Worm (Caenorhabditis elegans) whole organism, young adult: ENCODE measurements around the gene gbh-2.

Source experiments
- C06A6.2 ChIP-seq: fragments of 200-800 bp; sonication (Bioruptor generic); conservative IDR thresholded peaks from 2 replicates; pipeline ENCODE4 v1.3.6; 2022; ENCODE audit warnings: missing genetic modification characterization, missing compliant biosample characterization
- D2030.7 ChIP-seq: fragments of 200-800 bp; sonication (Bioruptor generic); IDR thresholded peaks from 2 replicates; pipeline ENCODE4 v1.3.6; 2022; ENCODE audit warnings: missing genetic modification reagents, missing genetic modification characterization, missing compliant biosample characterization
- F10E7.11 ChIP-seq: sonication (generic microtip); optimal IDR thresholded peaks from 2 replicates; lab custom pipeline; 2017; ENCODE audit warnings: mild to moderate bottlenecking, missing genetic modification characterization, moderate library complexity, missing compliant biosample characterization
- F52B5.7 ChIP-seq: sonication (generic microtip); optimal IDR thresholded peaks from 2 replicates; lab custom pipeline; 2016; ENCODE audit warnings: mild to moderate bottlenecking, missing genetic modification characterization, missing compliant biosample characterization
- K12H6.12 ChIP-seq: fragments of 200-800 bp; sonication (Bioruptor generic); optimal IDR thresholded peaks from 2 replicates; lab custom pipeline; 2018; ENCODE audit warnings: mild to moderate bottlenecking, missing genetic modification characterization, missing compliant biosample characterization
- T07F8.4 ChIP-seq: sonication (generic microtip); optimal IDR thresholded peaks from 2 replicates; lab custom pipeline; 2016; ENCODE audit warnings: mild to moderate bottlenecking, missing genetic modification characterization, moderate library complexity, missing compliant biosample characterization
- ZK185.1 ChIP-seq: sonication (generic microtip); optimal IDR thresholded peaks from 2 replicates; lab custom pipeline; 2016; ENCODE audit warnings: mild to moderate bottlenecking, missing genetic modification characterization, missing compliant biosample characterization; ENCODE audit not compliant: poor library complexity, severe bottlenecking
- akir-1 ChIP-seq: fragments of 200-800 bp; sonication (Bioruptor generic); optimal IDR thresholded peaks from 2 replicates; lab custom pipeline; 2018; ENCODE audit warnings: mild to moderate bottlenecking, missing genetic modification characterization, moderate library complexity, missing compliant biosample characterization
- aptf-3 ChIP-seq: fragments of 200-800 bp; sonication (Bioruptor generic); IDR thresholded peaks from 2 replicates; pipeline ENCODE4 v1.3.6; 2022; ENCODE audit warnings: missing genetic modification characterization, missing compliant biosample characterization
- attf-3 ChIP-seq: fragments of 200-800 bp; sonication (Bioruptor generic); conservative IDR thresholded peaks from 2 replicates; pipeline ENCODE4 v1.3.6; 2022; ENCODE audit warnings: missing genetic modification reagents, missing genetic modification characterization, missing compliant biosample characterization
- attf-5 ChIP-seq: fragments of 200-800 bp; sonication (Bioruptor generic); optimal IDR thresholded peaks from 2 replicates; lab custom pipeline; 2018; ENCODE audit warnings: mild to moderate bottlenecking, missing genetic modification characterization, missing compliant biosample characterization
- ccch-3 ChIP-seq: fragments of 200-800 bp; sonication (Bioruptor generic); optimal IDR thresholded peaks from 2 replicates; lab custom pipeline; 2018; ENCODE audit warnings: mild to moderate bottlenecking, missing genetic modification characterization, missing compliant biosample characterization
- cebp-2 ChIP-seq: fragments of 200-800 bp; sonication (Bioruptor generic); IDR thresholded peaks from 2 replicates; pipeline ENCODE4 v1.3.6; 2022; ENCODE audit warnings: missing genetic modification characterization, missing compliant biosample characterization
- ceh-27 ChIP-seq: fragments of 200-800 bp; sonication (Bioruptor generic); optimal IDR thresholded peaks from 2 replicates; lab custom pipeline; 2018; ENCODE audit warnings: mild to moderate bottlenecking, missing genetic modification characterization, moderate library complexity, missing compliant biosample characterization
- ceh-40 ChIP-seq: fragments of 200-800 bp; sonication (Bioruptor generic); IDR thresholded peaks from 2 replicates; pipeline ENCODE4 v1.3.6; 2022; ENCODE audit warnings: missing genetic modification characterization, missing compliant biosample characterization
- dox-1 ChIP-seq: fragments of 200-800 bp; sonication (Bioruptor generic); IDR thresholded peaks from 2 replicates; pipeline ENCODE4 v1.3.6; 2022; ENCODE audit warnings: missing genetic modification reagents, missing genetic modification characterization, missing compliant biosample characterization
- dpl-1 ChIP-seq: fragments of 150-350 bp; optimal IDR thresholded peaks from 2 replicates; lab custom pipeline; 2014; ENCODE audit warnings: missing biosample characterization, missing genetic modification reagents, missing genetic modification characterization
- egl-18 ChIP-seq: fragments of 200-800 bp; sonication (Bioruptor generic); IDR thresholded peaks from 2 replicates; pipeline ENCODE4 v1.3.6; 2022; ENCODE audit warnings: missing genetic modification reagents, missing genetic modification characterization, missing compliant biosample characterization
- egl-44 ChIP-seq: fragments of 200-800 bp; sonication (Bioruptor generic); IDR thresholded peaks from 2 replicates; pipeline ENCODE4 v1.3.6; 2022; ENCODE audit warnings: missing genetic modification reagents, missing genetic modification characterization, missing compliant biosample characterization
- ekl-4 ChIP-seq: fragments of 200-800 bp; sonication (Bioruptor generic); IDR thresholded peaks from 2 replicates; pipeline ENCODE4 v1.3.6; 2022; ENCODE audit warnings: missing genetic modification reagents, missing genetic modification characterization, missing compliant biosample characterization
- gei-17 ChIP-seq: fragments of 200-800 bp; sonication (Bioruptor generic); optimal IDR thresholded peaks from 2 replicates; lab custom pipeline; 2018; ENCODE audit warnings: mild to moderate bottlenecking, missing genetic modification characterization, missing compliant biosample characterization
- him-1 ChIP-seq: sonication (generic microtip); optimal IDR thresholded peaks from 2 replicates; lab custom pipeline; 2016; ENCODE audit warnings: missing genotype, missing genetic modification reagents, missing genetic modification characterization, missing compliant biosample characterization
- hlh-12 ChIP-seq: sonication (generic microtip); optimal IDR thresholded peaks from 2 replicates; lab custom pipeline; 2016; ENCODE audit warnings: missing genetic modification characterization, missing compliant biosample characterization
- hmg-1.2 ChIP-seq: fragments of 200-800 bp; sonication (Bioruptor generic); IDR thresholded peaks from 2 replicates; pipeline ENCODE4 v1.3.6; 2022; ENCODE audit warnings: missing genetic modification reagents, missing genetic modification characterization, missing compliant biosample characterization
- hsf-1 ChIP-seq: fragments of 200-800 bp; sonication (Bioruptor generic); IDR thresholded peaks from 2 replicates; pipeline ENCODE4 v1.3.6; 2022; ENCODE audit warnings: missing genetic modification reagents, missing genetic modification characterization, missing compliant biosample characterization
- lag-1 ChIP-seq: fragments of 200-800 bp; sonication (Bioruptor generic); IDR thresholded peaks from 2 replicates; pipeline ENCODE4 v1.3.6; 2022; ENCODE audit warnings: missing genetic modification reagents, missing genetic modification characterization, missing compliant biosample characterization
- let-526 ChIP-seq: fragments of 200-800 bp; sonication (Bioruptor generic); IDR thresholded peaks from 2 replicates; pipeline ENCODE4 v1.3.6; 2022; ENCODE audit warnings: missing genetic modification reagents, missing genetic modification characterization, missing compliant biosample characterization
- lin-26 ChIP-seq: fragments of 200-800 bp; sonication (Bioruptor generic); IDR thresholded peaks from 2 replicates; pipeline ENCODE4 v1.3.6; 2022; ENCODE audit warnings: missing genetic modification reagents, missing genetic modification characterization, missing compliant biosample characterization
- madf-10 ChIP-seq: sonication (generic microtip); optimal IDR thresholded peaks from 2 replicates; lab custom pipeline; 2016; ENCODE audit warnings: mild to moderate bottlenecking, missing genetic modification characterization, missing compliant biosample characterization
- madf-3 ChIP-seq: fragments of 200-800 bp; sonication (Bioruptor generic); IDR thresholded peaks from 2 replicates; pipeline ENCODE4 v1.3.6; 2022; ENCODE audit warnings: missing genetic modification reagents, missing genetic modification characterization, missing compliant biosample characterization
- nhr-120 ChIP-seq: fragments of 200-800 bp; sonication (Bioruptor generic); IDR thresholded peaks from 2 replicates; pipeline ENCODE4 v1.3.6; 2022; ENCODE audit warnings: missing genetic modification characterization, missing compliant biosample characterization
- nhr-80 ChIP-seq: sonication (generic microtip); optimal IDR thresholded peaks from 2 replicates; lab custom pipeline; 2016; ENCODE audit warnings: missing genetic modification characterization, missing compliant biosample characterization
- pbrm-1 ChIP-seq: fragments of 200-800 bp; sonication (Bioruptor generic); IDR thresholded peaks from 2 replicates; pipeline ENCODE4 v1.3.6; 2022; ENCODE audit warnings: missing genetic modification reagents, missing genetic modification characterization, missing compliant biosample characterization
- pha-4 ChIP-seq: fragments of 150-350 bp; sonication (generic microtip); optimal IDR thresholded peaks from 2 replicates; lab custom pipeline; 2014; ENCODE audit warnings: missing biosample characterization, missing genetic modification reagents, missing genetic modification characterization
- sdz-38 ChIP-seq: sonication (generic microtip); optimal IDR thresholded peaks from 2 replicates; lab custom pipeline; 2016; ENCODE audit warnings: missing genotype, missing genetic modification characterization, missing compliant biosample characterization
- snpc-1.3 ChIP-seq: sonication (generic microtip); optimal IDR thresholded peaks from 2 replicates; lab custom pipeline; 2017; ENCODE audit warnings: missing genetic modification characterization, mild to moderate bottlenecking, missing compliant biosample characterization, antibody characterized with exemption, moderate library complexity, missing genotype, missing genetic modification reagents; ENCODE audit not compliant: insufficient read depth
- snpc-3.4 ChIP-seq: sonication (generic microtip); optimal IDR thresholded peaks from 2 replicates; lab custom pipeline; 2017; ENCODE audit warnings: missing genetic modification characterization, mild to moderate bottlenecking, missing compliant biosample characterization, antibody characterized with exemption, moderate library complexity, missing genotype, missing genetic modification reagents
- somi-1 ChIP-seq: fragments of 200-800 bp; sonication (Bioruptor generic); optimal IDR thresholded peaks from 2 replicates; lab custom pipeline; 2018; ENCODE audit warnings: mild to moderate bottlenecking, missing genetic modification characterization, missing compliant biosample characterization
- tbp1 ChIP-seq: fragments of 200-800 bp; sonication (Bioruptor generic); optimal IDR thresholded peaks from 2 replicates; lab custom pipeline; 2018; ENCODE audit warnings: mild to moderate bottlenecking, missing genetic modification characterization, missing compliant biosample characterization
- tlf-1 ChIP-seq: fragments of 200-800 bp; sonication (Bioruptor generic); optimal IDR thresholded peaks from 2 replicates; lab custom pipeline; 2018; ENCODE audit warnings: mild to moderate bottlenecking, missing genetic modification characterization, missing compliant biosample characterization
- zim-3 ChIP-seq: sonication (generic microtip); optimal IDR thresholded peaks from 2 replicates; lab custom pipeline; 2017; ENCODE audit warnings: mild to moderate bottlenecking, missing genetic modification characterization, moderate library complexity, missing compliant biosample characterization
- ztf-18 ChIP-seq: sonication (generic microtip); optimal IDR thresholded peaks from 2 replicates; lab custom pipeline; 2016; ENCODE audit warnings: missing genotype, mild to moderate bottlenecking, missing genetic modification characterization, missing compliant biosample characterization
- ztf-22 ChIP-seq: fragments of 200-800 bp; sonication (Bioruptor generic); optimal IDR thresholded peaks from 2 replicates; lab custom pipeline; 2018; ENCODE audit warnings: mild to moderate bottlenecking, missing genetic modification characterization, moderate library complexity, missing compliant biosample characterization
- ztf-25 ChIP-seq: fragments of 200-800 bp; sonication (Bioruptor generic); IDR thresholded peaks from 2 replicates; pipeline ENCODE4 v1.3.6; 2022; ENCODE audit warnings: missing genetic modification reagents, missing genetic modification characterization, missing compliant biosample characterization
- ztf-26 ChIP-seq: sonication (generic microtip); optimal IDR thresholded peaks from 2 replicates; lab custom pipeline; 2017; ENCODE audit warnings: missing genetic modification characterization, missing compliant biosample characterization
- ztf-3 ChIP-seq: fragments of 200-800 bp; sonication (Bioruptor generic); optimal IDR thresholded peaks from 2 replicates; lab custom pipeline; 2018; ENCODE audit warnings: mild to moderate bottlenecking, missing genetic modification characterization, missing compliant biosample characterization

The gbh-2 gene

DNA sequence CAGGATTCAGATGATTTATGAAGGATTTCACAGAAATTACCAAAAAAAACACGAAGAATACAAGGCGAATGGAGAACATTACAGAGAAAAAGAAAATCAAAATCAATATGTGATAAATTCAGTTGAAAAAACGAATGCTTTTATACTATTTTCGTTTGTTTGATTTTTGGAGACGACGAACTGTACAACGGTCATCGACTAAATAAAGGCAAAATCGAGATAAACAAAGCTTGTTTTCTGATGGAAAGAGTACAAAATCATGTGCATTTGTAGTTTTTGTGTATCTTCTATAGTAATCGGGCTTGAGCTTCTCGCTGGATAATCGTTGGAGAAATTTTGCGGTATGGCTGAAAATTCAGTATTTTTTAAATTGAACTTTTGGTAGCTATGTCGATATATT, 14.5 kb upstream of the gbh-2 start, which contains the start of gene M05D6.8:
TSS of gene M05D6.8 (minus strand) at position 101 of the 400 bp plus-strand sequence.
- no peak for TF ChIP-seq let-526
- no peak for TF ChIP-seq pbrm-1 (GFP tag; lab: Robert Waterston, UW)
- TF ChIP-seq him-1 (tag; lab: Kevin White, UChicago) = no peak
- TF ChIP-seq ztf-3 (GFP tag; lab: Kevin White, UChicago) = no peak
- no peak for TF ChIP-seq aptf-3
- TF ChIP-seq hmg-1.2 (GFP tag; lab: Robert Waterston, UW) = no peak
- no peak for TF ChIP-seq hlh-12 (tag; lab: Kevin White, UChicago)
- no peak for TF ChIP-seq hsf-1 (GFP tag; lab: Robert Waterston, UW)
- TF ChIP-seq ccch-3 (GFP tag; lab: Kevin White, UChicago) = no peak
- no peak for TF ChIP-seq dox-1 (GFP tag; lab: Robert Waterston, UW)
- TF ChIP-seq K12H6.12 (tag; lab: Kevin White, UChicago) = no peak

DNA sequence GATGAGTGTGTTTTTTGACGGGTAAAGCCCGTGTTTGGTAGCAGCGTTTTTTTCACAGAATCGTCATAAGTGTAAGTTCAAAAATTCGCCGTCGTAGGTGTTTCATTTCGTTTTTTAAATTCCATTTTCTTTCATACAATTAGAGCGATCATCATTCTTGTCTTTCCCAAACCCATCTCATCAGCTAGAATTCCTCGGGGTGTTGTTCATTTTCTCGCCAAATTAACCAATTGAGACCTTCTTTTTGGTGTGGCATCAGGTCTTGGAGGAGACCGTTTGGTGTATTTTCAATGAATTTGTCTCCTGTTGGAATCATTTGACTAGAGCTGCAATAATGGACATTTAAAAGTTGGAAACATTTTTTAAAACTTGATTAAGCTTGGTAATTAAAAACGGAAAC, 12.8 kb upstream of the gbh-2 start:
- TF ChIP-seq ztf-18 (tag; lab: Kevin White, UChicago) = no peak
- no peak for TF ChIP-seq lag-1 (GFP tag; lab: Robert Waterston, UW)
- TF ChIP-seq zim-3 = no peak
- no peak for TF ChIP-seq ceh-40 (GFP tag; lab: Robert Waterston, UW)
- no peak for TF ChIP-seq T07F8.4 (tag; lab: Kevin White, UChicago)
- no peak for TF ChIP-seq egl-44 (GFP tag; lab: Robert Waterston, UW)
- TF ChIP-seq F52B5.7 = no peak
- no peak for TF ChIP-seq attf-3 (GFP tag; lab: Robert Waterston, UW)
- no peak for TF ChIP-seq egl-18 (GFP tag; lab: Robert Waterston, UW)
- no peak for TF ChIP-seq snpc-3.4
- TF ChIP-seq ztf-25 (GFP tag; lab: Robert Waterston, UW) = no peak
- TF ChIP-seq tbp1 = no peak
- no peak for TF ChIP-seq C06A6.2 (GFP tag; lab: Robert Waterston, UW)
- no peak for TF ChIP-seq somi-1
- TF ChIP-seq ztf-22 = no peak
- no peak for TF ChIP-seq D2030.7 (GFP tag; lab: Robert Waterston, UW)
- TF ChIP-seq pha-4 (tag; lab: Kevin White, UChicago) = no peak
- no peak for TF ChIP-seq snpc-1.3 (tag; lab: Kevin White, UChicago)
- TF ChIP-seq attf-5 (GFP tag; lab: Kevin White, UChicago) = no peak

DNA sequence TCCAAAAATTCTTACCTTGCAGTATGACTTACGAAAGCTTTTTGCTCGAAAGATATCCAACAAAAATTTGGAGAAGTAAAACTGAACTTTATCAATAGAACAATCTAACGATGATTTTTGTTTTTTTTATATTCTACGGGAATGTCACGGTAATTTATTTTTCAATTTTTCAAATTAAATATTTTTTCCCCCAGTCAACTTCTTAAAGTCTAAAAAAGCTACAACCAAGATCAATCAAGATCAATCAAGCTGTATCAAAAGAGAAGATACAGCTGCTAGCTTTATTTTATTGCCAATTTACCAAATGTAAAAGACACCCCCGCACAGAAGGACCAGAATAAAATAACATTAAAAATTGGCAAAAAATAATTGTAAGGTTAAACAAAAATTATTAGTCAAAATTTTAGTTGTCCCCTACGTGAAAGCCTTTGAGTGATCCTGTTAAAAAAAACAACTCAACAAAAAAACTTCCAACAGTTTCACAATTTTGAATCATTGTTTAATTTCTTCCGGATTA, 10.3 kb upstream of the gbh-2 start, which contains the start of the genes M05D6.1 and M05D6.3:
TSS of gene M05D6.1 (minus strand) at position 101 of the 517 bp plus-strand sequence.
TSS of gene M05D6.3 (plus strand) at position 467 of the 517 bp plus-strand sequence.
- no peak for TF ChIP-seq ekl-4 (GFP tag; lab: Robert Waterston, UW)
- no peak for TF ChIP-seq ztf-26 (tag; lab: Kevin White, UChicago)
- TF ChIP-seq ceh-27 (GFP tag; lab: Kevin White, UChicago) = no peak
- no peak for TF ChIP-seq gei-17 (GFP tag; lab: Kevin White, UChicago)
- TF ChIP-seq K12H6.12 (tag; lab: Kevin White, UChicago) = no peak
- TF ChIP-seq madf-3 (GFP tag; lab: Robert Waterston, UW) = no peak
- TF ChIP-seq nhr-80 (tag; lab: Kevin White, UChicago) = no peak
- TF ChIP-seq nhr-120 (GFP tag; lab: Robert Waterston, UW) = no peak
- TF ChIP-seq ZK185.1 (tag; lab: Kevin White, UChicago) = no peak
- no peak for TF ChIP-seq F10E7.11 (tag; lab: Kevin White, UChicago)
- no peak for TF ChIP-seq madf-10 (tag; lab: Kevin White, UChicago)
- TF ChIP-seq dpl-1 (GFP tag; lab: Kevin White, UChicago) = no peak
- TF ChIP-seq akir-1 = no peak
- TF ChIP-seq sdz-38 (tag; lab: Kevin White, UChicago) = no peak
- TF ChIP-seq cebp-2 (GFP tag; lab: Robert Waterston, UW) = no peak
- no peak for TF ChIP-seq tlf-1 (GFP tag; lab: Kevin White, UChicago)
- no peak for TF ChIP-seq lin-26
- no peak for TF ChIP-seq egl-18 (GFP tag; lab: Robert Waterston, UW)
